Fruit fly (Drosophila melanogaster) whole organism, pupa: ENCODE data around the gene CG42369.

Experiments
- CG12605 ChIP-seq: fragments of 200-800 bp; sonication (Bioruptor generic); IDR thresholded peaks from 2 replicates; pipeline ENCODE4 v1.3.6; 2022; ENCODE audit warnings: missing biosample characterization, missing genetic modification characterization
- CG4496 ChIP-seq: fragments of 200-800 bp; sonication (Bioruptor generic); IDR thresholded peaks from 3 replicates; pipeline ENCODE4 v1.3.6; 2022; ENCODE audit warnings: missing biosample characterization, missing genetic modification characterization
- EcR ChIP-seq: fragments of 200-800 bp; sonication (Bioruptor generic); optimal IDR thresholded peaks from 3 replicates; lab custom pipeline; 2019; ENCODE audit warnings: missing biosample characterization, missing genetic modification characterization, mild to moderate bottlenecking, moderate library complexity, missing genetic modification reagents

dm6 chr2L:6426329-6426728 lies 29.3 kb upstream of the CG42369 start:
- TF ChIP-seq CG12605 (GFP tag; lab: Robert Waterston, UW) (no peak), CG4496 (GFP tag; lab: Robert Waterston, UW) (no peak), EcR (GFP tag; lab: Kevin White, UChicago) (no peak)
